Worm (Caenorhabditis elegans): ENCODE measurements around the gene F54H12.5.

Gene F54H12.5

ce11 chrIII:7940819-7941218 lies 31.1 kb downstream of the F54H12.5 start, which contains the start of gene C29E4.12:
Gene C29E4.12 (plus strand): TSS chrIII:7941151.
- no peak for TF ChIP-seq sem-2 (GFP tag; optimal IDR thresholded peaks at IDR 0.05)
- TF ChIP-seq nhr-28 (tag; optimal IDR thresholded peaks at IDR 0.05), result no peak
- no peak for TF ChIP-seq zip-8 (tag; optimal IDR thresholded peaks at IDR 0.05)
- TF ChIP-seq hlh-1 (tag; optimal IDR thresholded peaks at IDR 0.05), result peak; percentile 28
- no peak for TF ChIP-seq sptf-1 (tag; optimal IDR thresholded peaks at IDR 0.05)
- TF ChIP-seq nhr-237 (tag; optimal IDR thresholded peaks at IDR 0.05), result peak; percentile 76
- TF ChIP-seq pha-4 (tag; optimal IDR thresholded peaks at IDR 0.05), result peak; percentile 61
- TF ChIP-seq tbx-8 (GFP tag; optimal IDR thresholded peaks at IDR 0.05), result no peak
- TF ChIP-seq ceh-43 (GFP tag; optimal IDR thresholded peaks at IDR 0.05), result no peak
- no peak for TF ChIP-seq ztf-11 (tag; optimal IDR thresholded peaks at IDR 0.05)
- no peak for TF ChIP-seq mab-5 (tag; optimal IDR thresholded peaks at IDR 0.05)
- TF ChIP-seq ceh-83 (GFP tag; optimal IDR thresholded peaks at IDR 0.05), result no peak
- TF ChIP-seq mls-2 (tag; optimal IDR thresholded peaks at IDR 0.05), result no peak
- TF ChIP-seq M03D4.4 (tag; optimal IDR thresholded peaks at IDR 0.05), result no peak
- no peak for TF ChIP-seq bed-3 (GFP tag; optimal IDR thresholded peaks at IDR 0.05)
- peak; percentile 16 for TF ChIP-seq lin-13 (tag; optimal IDR thresholded peaks at IDR 0.05)
- peak; percentile 52 for TF ChIP-seq ceh-39 (tag; optimal IDR thresholded peaks at IDR 0.05)
- TF ChIP-seq lin-32 (GFP tag; optimal IDR thresholded peaks at IDR 0.05), result no peak
- no peak for TF ChIP-seq nhr-12 (tag; optimal IDR thresholded peaks at IDR 0.05)
- no peak for TF ChIP-seq drap-1 (GFP tag; optimal IDR thresholded peaks at IDR 0.05)
- TF ChIP-seq ces-1 (GFP tag; optimal IDR thresholded peaks at IDR 0.05), result no peak
- TF ChIP-seq unc-39 (tag; optimal IDR thresholded peaks at IDR 0.05), result no peak
- TF ChIP-seq elt-3 (tag; optimal IDR thresholded peaks at IDR 0.05), result no peak
- peak; percentile 81 for TF ChIP-seq lsy-2 (tag; optimal IDR thresholded peaks at IDR 0.05)
- no peak for TF ChIP-seq cnd-1 (tag; optimal IDR thresholded peaks at IDR 0.05)
- TF ChIP-seq nhr-76 (tag; optimal IDR thresholded peaks at IDR 0.05), result no peak
- no peak for TF ChIP-seq snpc-4 (tag; optimal IDR thresholded peaks at IDR 0.05)
- TF ChIP-seq unc-120 (tag; optimal IDR thresholded peaks at IDR 0.05; ENCODE audit: poor library complexity, severe bottlenecking), result no peak
- TF ChIP-seq unc-62 (GFP tag; optimal IDR thresholded peaks at IDR 0.05), result no peak
- TF ChIP-seq nhr-2 (tag; optimal IDR thresholded peaks at IDR 0.05), result no peak
- TF ChIP-seq flh-1 (GFP tag; optimal IDR thresholded peaks at IDR 0.05), result no peak
- no peak for TF ChIP-seq ham-2 (GFP tag; optimal IDR thresholded peaks at IDR 0.05)
- peak; percentile 76 for TF ChIP-seq mep-1 (tag; optimal IDR thresholded peaks at IDR 0.05)
- TF ChIP-seq elt-1 (tag; optimal IDR thresholded peaks at IDR 0.05; ENCODE audit: borderline replicate concordance, insufficient read depth), result no peak
- no peak for TF ChIP-seq blmp-1 (tag; optimal IDR thresholded peaks at IDR 0.05)

ce11 chrIII:7937548-7937947 lies 34.4 kb downstream of the F54H12.5 start, which contains the start of gene C29E4.10:
Gene C29E4.10 (plus strand): TSS chrIII:7937848.
- TF ChIP-seq pha-4 (tag; optimal IDR thresholded peaks at IDR 0.05) (no peak), bed-3 (GFP tag; optimal IDR thresholded peaks at IDR 0.05) (no peak), nhr-2 (tag; optimal IDR thresholded peaks at IDR 0.05) (no peak), mls-2 (tag; optimal IDR thresholded peaks at IDR 0.05) (no peak), ham-2 (GFP tag; optimal IDR thresholded peaks at IDR 0.05) (no peak), zip-8 (tag; optimal IDR thresholded peaks at IDR 0.05) (no peak), unc-120 (tag; optimal IDR thresholded peaks at IDR 0.05; ENCODE audit: poor library complexity, severe bottlenecking) (no peak), lsy-2 (tag; optimal IDR thresholded peaks at IDR 0.05) (no peak), nhr-237 (tag; optimal IDR thresholded peaks at IDR 0.05) (no peak), sem-2 (GFP tag; optimal IDR thresholded peaks at IDR 0.05) (no peak), sptf-1 (tag; optimal IDR thresholded peaks at IDR 0.05) (no peak), M03D4.4 (tag; optimal IDR thresholded peaks at IDR 0.05) (no peak), blmp-1 (tag; optimal IDR thresholded peaks at IDR 0.05) (no peak), unc-39 (tag; optimal IDR thresholded peaks at IDR 0.05) (no peak), ces-1 (GFP tag; optimal IDR thresholded peaks at IDR 0.05) (no peak), snpc-4 (tag; optimal IDR thresholded peaks at IDR 0.05) (no peak), ceh-39 (tag; optimal IDR thresholded peaks at IDR 0.05) (no peak), hlh-1 (tag; optimal IDR thresholded peaks at IDR 0.05) (no peak), lin-32 (GFP tag; optimal IDR thresholded peaks at IDR 0.05) (no peak), mab-5 (tag; optimal IDR thresholded peaks at IDR 0.05) (no peak)

ce11 chrIII:7933235-7933634 lies 38.7 kb downstream of the F54H12.5 start, which contains the start of gene ran-2:
Gene ran-2 (plus strand): TSS chrIII:7933535.
- no peak for TF ChIP-seq blmp-1 (tag; optimal IDR thresholded peaks at IDR 0.05)
- TF ChIP-seq M03D4.4 (tag; optimal IDR thresholded peaks at IDR 0.05), result no peak
- no peak for TF ChIP-seq mls-2 (tag; optimal IDR thresholded peaks at IDR 0.05)
- no peak for TF ChIP-seq tbx-8 (GFP tag; optimal IDR thresholded peaks at IDR 0.05)
- TF ChIP-seq hlh-1 (tag; optimal IDR thresholded peaks at IDR 0.05), result no peak
- TF ChIP-seq ces-1 (GFP tag; optimal IDR thresholded peaks at IDR 0.05), result no peak
- no peak for TF ChIP-seq unc-120 (tag; optimal IDR thresholded peaks at IDR 0.05; ENCODE audit: poor library complexity, severe bottlenecking)
- TF ChIP-seq nhr-76 (tag; optimal IDR thresholded peaks at IDR 0.05), result no peak
- no peak for TF ChIP-seq cnd-1 (tag; optimal IDR thresholded peaks at IDR 0.05)
- no peak for TF ChIP-seq mep-1 (tag; optimal IDR thresholded peaks at IDR 0.05)
- TF ChIP-seq bed-3 (GFP tag; optimal IDR thresholded peaks at IDR 0.05), result no peak
- TF ChIP-seq nhr-12 (tag; optimal IDR thresholded peaks at IDR 0.05), result no peak
- TF ChIP-seq elt-1 (tag; optimal IDR thresholded peaks at IDR 0.05; ENCODE audit: borderline replicate concordance, insufficient read depth), result no peak

Measured in whole organism, mixed stage, embryonic.